Worm (Caenorhabditis elegans) whole organism, young adult: ENCODE measurements around the gene Y7A5A.3.

Experiments
- B0261.1 ChIP-seq: sonication (generic microtip); optimal IDR thresholded peaks from 2 replicates; lab custom pipeline; 2016; ENCODE audit warnings: mild to moderate bottlenecking, missing genetic modification characterization, moderate library complexity, missing compliant biosample characterization
- D2030.7 ChIP-seq: fragments of 200-800 bp; sonication (Bioruptor generic); IDR thresholded peaks from 2 replicates; pipeline ENCODE4 v1.3.6; 2022; ENCODE audit warnings: missing genetic modification reagents, missing genetic modification characterization, missing compliant biosample characterization
- F23B12.7 ChIP-seq: sonication (generic microtip); optimal IDR thresholded peaks from 2 replicates; lab custom pipeline; 2017; ENCODE audit warnings: missing genetic modification characterization, mild to moderate bottlenecking, missing compliant biosample characterization, antibody characterized with exemption, moderate library complexity; ENCODE audit not compliant: insufficient read depth
- F37B4.10 ChIP-seq: fragments of 200-800 bp; sonication (Bioruptor generic); IDR thresholded peaks from 2 replicates; pipeline ENCODE4 v1.3.6; 2022; ENCODE audit warnings: missing genetic modification characterization, missing compliant biosample characterization
- F55B11.4 ChIP-seq: sonication (generic microtip); optimal IDR thresholded peaks from 2 replicates; lab custom pipeline; 2016; ENCODE audit warnings: missing compliant biosample characterization, missing genetic modification characterization, borderline replicate concordance; ENCODE audit not compliant: insufficient read depth
- Y56A3A.18 ChIP-seq: fragments of 200-800 bp; sonication (Bioruptor generic); IDR thresholded peaks from 2 replicates; pipeline ENCODE4 v1.3.6; 2022; ENCODE audit warnings: missing genetic modification reagents, missing genetic modification characterization, missing compliant biosample characterization
- ZK185.1 ChIP-seq: sonication (generic microtip); optimal IDR thresholded peaks from 2 replicates; lab custom pipeline; 2016; ENCODE audit warnings: mild to moderate bottlenecking, missing genetic modification characterization, missing compliant biosample characterization; ENCODE audit not compliant: poor library complexity, severe bottlenecking
- akir-1 ChIP-seq: fragments of 200-800 bp; sonication (Bioruptor generic); optimal IDR thresholded peaks from 2 replicates; lab custom pipeline; 2018; ENCODE audit warnings: mild to moderate bottlenecking, missing genetic modification characterization, moderate library complexity, missing compliant biosample characterization
- aptf-3 ChIP-seq: fragments of 200-800 bp; sonication (Bioruptor generic); IDR thresholded peaks from 2 replicates; pipeline ENCODE4 v1.3.6; 2022; ENCODE audit warnings: missing genetic modification characterization, missing compliant biosample characterization
- attf-6 ChIP-seq: fragments of 200-800 bp; sonication (Bioruptor generic); IDR thresholded peaks from 2 replicates; pipeline ENCODE4 v1.3.6; 2022; ENCODE audit warnings: missing genetic modification reagents, missing genetic modification characterization, missing compliant biosample characterization
- bed-2 ChIP-seq: fragments of 200-800 bp; sonication (Bioruptor generic); IDR thresholded peaks from 2 replicates; pipeline ENCODE4 v1.3.6; 2022; ENCODE audit warnings: missing genetic modification reagents, missing genetic modification characterization, missing compliant biosample characterization
- ccch-3 ChIP-seq: fragments of 200-800 bp; sonication (Bioruptor generic); optimal IDR thresholded peaks from 2 replicates; lab custom pipeline; 2018; ENCODE audit warnings: mild to moderate bottlenecking, missing genetic modification characterization, missing compliant biosample characterization
- ceh-100 ChIP-seq: fragments of 200-800 bp; sonication (Bioruptor generic); IDR thresholded peaks from 2 replicates; pipeline ENCODE4 v1.3.6; 2022; ENCODE audit warnings: missing genetic modification reagents, missing genetic modification characterization, missing compliant biosample characterization
- ceh-58 ChIP-seq: fragments of 200-800 bp; sonication (Bioruptor generic); IDR thresholded peaks from 2 replicates; pipeline ENCODE4 v1.3.6; 2022; ENCODE audit warnings: missing genetic modification characterization, missing compliant biosample characterization
- ceh-79 ChIP-seq: sonication (generic microtip); optimal IDR thresholded peaks from 2 replicates; lab custom pipeline; 2017; ENCODE audit warnings: mild to moderate bottlenecking, missing genetic modification characterization, missing compliant biosample characterization
- ceh-91 ChIP-seq: fragments of 200-800 bp; sonication (Bioruptor generic); IDR thresholded peaks from 2 replicates; pipeline ENCODE4 v1.3.6; 2022; ENCODE audit warnings: missing genetic modification reagents, missing genetic modification characterization, missing compliant biosample characterization
- gei-17 ChIP-seq: fragments of 200-800 bp; sonication (Bioruptor generic); optimal IDR thresholded peaks from 2 replicates; lab custom pipeline; 2018; ENCODE audit warnings: mild to moderate bottlenecking, missing genetic modification characterization, missing compliant biosample characterization
- hlh-12 ChIP-seq: sonication (generic microtip); optimal IDR thresholded peaks from 2 replicates; lab custom pipeline; 2016; ENCODE audit warnings: missing genetic modification characterization, missing compliant biosample characterization
- hmg-1.2 ChIP-seq: fragments of 200-800 bp; sonication (Bioruptor generic); IDR thresholded peaks from 2 replicates; pipeline ENCODE4 v1.3.6; 2022; ENCODE audit warnings: missing genetic modification reagents, missing genetic modification characterization, missing compliant biosample characterization
- let-526 ChIP-seq: fragments of 200-800 bp; sonication (Bioruptor generic); IDR thresholded peaks from 2 replicates; pipeline ENCODE4 v1.3.6; 2022; ENCODE audit warnings: missing genetic modification reagents, missing genetic modification characterization, missing compliant biosample characterization
- lin-26 ChIP-seq: fragments of 200-800 bp; sonication (Bioruptor generic); IDR thresholded peaks from 2 replicates; pipeline ENCODE4 v1.3.6; 2022; ENCODE audit warnings: missing genetic modification reagents, missing genetic modification characterization, missing compliant biosample characterization
- lin-40 ChIP-seq: sonication (generic microtip); optimal IDR thresholded peaks from 2 replicates; lab custom pipeline; 2016; ENCODE audit warnings: missing genetic modification characterization, mild to moderate bottlenecking, missing compliant biosample characterization, missing genotype, missing genetic modification reagents
- lsl-1 ChIP-seq: fragments of 200-800 bp; sonication (Bioruptor generic); optimal IDR thresholded peaks from 2 replicates; lab custom pipeline; 2018; ENCODE audit warnings: mild to moderate bottlenecking, missing genetic modification characterization, moderate library complexity, missing compliant biosample characterization
- lsy-27 ChIP-seq: sonication (generic microtip); optimal IDR thresholded peaks from 2 replicates; lab custom pipeline; 2017; ENCODE audit warnings: missing genetic modification characterization, mild to moderate bottlenecking, missing compliant biosample characterization, antibody characterized with exemption, missing genotype, borderline replicate concordance; ENCODE audit not compliant: insufficient read depth
- madf-8 ChIP-seq: fragments of 200-800 bp; sonication (Bioruptor generic); conservative IDR thresholded peaks from 2 replicates; pipeline ENCODE4 v1.3.6; 2022; ENCODE audit warnings: missing genetic modification reagents, missing genetic modification characterization, missing compliant biosample characterization
- mcd-1 ChIP-seq: fragments of 200-800 bp; sonication (Bioruptor generic); IDR thresholded peaks from 2 replicates; pipeline ENCODE4 v1.3.6; 2022; ENCODE audit warnings: missing genetic modification reagents, missing genetic modification characterization, missing compliant biosample characterization
- mes-4 ChIP-seq: sonication (generic microtip); optimal IDR thresholded peaks from 2 replicates; lab custom pipeline; 2016; ENCODE audit warnings: missing genotype, missing genetic modification characterization, missing compliant biosample characterization
- mxl-1 ChIP-seq: sonication (generic microtip); optimal IDR thresholded peaks from 2 replicates; lab custom pipeline; 2016; ENCODE audit warnings: missing genetic modification characterization, missing compliant biosample characterization
- nfyb-1 ChIP-seq: fragments of 200-800 bp; sonication (Bioruptor generic); IDR thresholded peaks from 2 replicates; pipeline ENCODE4 v1.3.6; 2022; ENCODE audit warnings: missing genetic modification reagents, missing genetic modification characterization, missing compliant biosample characterization
- nhr-27 ChIP-seq: fragments of 200-800 bp; sonication (Bioruptor generic); optimal IDR thresholded peaks from 2 replicates; lab custom pipeline; 2018; ENCODE audit warnings: mild to moderate bottlenecking, missing genetic modification characterization, moderate library complexity, missing compliant biosample characterization
- nhr-90 ChIP-seq: sonication (generic microtip); optimal IDR thresholded peaks from 2 replicates; lab custom pipeline; 2016; ENCODE audit warnings: missing genotype, mild to moderate bottlenecking, missing genetic modification characterization, missing compliant biosample characterization
- rcor-1 ChIP-seq: fragments of 200-800 bp; sonication (Bioruptor generic); IDR thresholded peaks from 2 replicates; pipeline ENCODE4 v1.3.6; 2022; ENCODE audit warnings: missing genetic modification reagents, missing genetic modification characterization, missing compliant biosample characterization
- rpc-1 ChIP-seq, 2 experiments: fragments of 150-350 bp in 1 of 2; sonication (generic microtip) in 1 of 2; optimal IDR thresholded peaks; 2 replicates each; lab custom pipeline; 2014 to 2018; ENCODE audit warnings: missing biosample characterization in 1 of 2, missing genetic modification characterization in 1 of 2, missing genetic modification reagents in 1 of 2, missing genotype in 1 of 2
- sdz-38 ChIP-seq: sonication (generic microtip); optimal IDR thresholded peaks from 2 replicates; lab custom pipeline; 2016; ENCODE audit warnings: missing genotype, missing genetic modification characterization, missing compliant biosample characterization
- snpc-4 ChIP-seq, 5 experiments: fragments of 150-350 bp in 1 of 5; sonication (generic microtip) in 4 of 5; optimal IDR thresholded peaks; 2 replicates each; lab custom pipeline; 2014 to 2018; ENCODE audit warnings: missing genetic modification characterization in 5 of 5, missing biosample characterization in 3 of 5, antibody characterized with exemption in 2 of 5, mild to moderate bottlenecking in 2 of 5, missing compliant biosample characterization in 2 of 5, missing genotype in 2 of 5, moderate library complexity in 2 of 5, missing genetic modification reagents in 1 of 5
- sptf-2 ChIP-seq: fragments of 200-800 bp; sonication (Bioruptor generic); optimal IDR thresholded peaks from 2 replicates; lab custom pipeline; 2018; ENCODE audit warnings: mild to moderate bottlenecking, missing genetic modification characterization, missing compliant biosample characterization
- tbp1 ChIP-seq: fragments of 200-800 bp; sonication (Bioruptor generic); optimal IDR thresholded peaks from 2 replicates; lab custom pipeline; 2018; ENCODE audit warnings: mild to moderate bottlenecking, missing genetic modification characterization, missing compliant biosample characterization
- tbx-9 ChIP-seq: sonication (generic microtip); optimal IDR thresholded peaks from 2 replicates; lab custom pipeline; 2016; ENCODE audit warnings: borderline replicate concordance, missing genetic modification characterization, inconsistent platforms, missing compliant biosample characterization
- zim-3 ChIP-seq: sonication (generic microtip); optimal IDR thresholded peaks from 2 replicates; lab custom pipeline; 2017; ENCODE audit warnings: mild to moderate bottlenecking, missing genetic modification characterization, moderate library complexity, missing compliant biosample characterization
- ztf-22 ChIP-seq: fragments of 200-800 bp; sonication (Bioruptor generic); optimal IDR thresholded peaks from 2 replicates; lab custom pipeline; 2018; ENCODE audit warnings: mild to moderate bottlenecking, missing genetic modification characterization, moderate library complexity, missing compliant biosample characterization
- ztf-26 ChIP-seq: sonication (generic microtip); optimal IDR thresholded peaks from 2 replicates; lab custom pipeline; 2017; ENCODE audit warnings: missing genetic modification characterization, missing compliant biosample characterization
- ztf-28 ChIP-seq: fragments of 200-800 bp; sonication (Bioruptor generic); IDR thresholded peaks from 2 replicates; pipeline ENCODE4 v1.3.6; 2022; ENCODE audit warnings: missing genetic modification reagents, missing genetic modification characterization, missing compliant biosample characterization

The Y7A5A.3 gene

DNA sequence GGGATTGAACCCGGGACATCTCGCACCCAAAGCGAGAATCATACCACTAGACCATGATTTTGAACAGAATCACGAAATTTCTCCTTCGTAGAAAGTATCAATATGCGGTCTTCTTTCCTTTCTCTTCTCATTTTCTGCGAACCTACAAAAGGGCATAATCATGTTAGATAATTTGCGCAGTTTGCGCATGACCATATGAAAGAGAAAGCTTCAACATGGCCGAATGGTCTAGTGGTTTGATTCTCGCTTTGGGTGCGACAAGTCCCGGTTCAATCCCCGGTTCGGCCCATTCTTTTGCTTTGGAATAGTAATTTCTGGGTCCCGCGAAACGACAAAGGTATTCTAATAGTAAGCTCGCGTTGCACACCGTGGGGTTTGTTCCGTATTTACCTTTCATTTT, 36.7 kb downstream of the Y7A5A.3 start:
- no peak for TF ChIP-seq F37B4.10
- TF ChIP-seq bed-2 (GFP tag; lab: Robert Waterston, UW): no peak
- peak; percentile 61 for TF ChIP-seq rpc-1 (optimal IDR thresholded peaks at IDR 0.05; lab: Kevin White, UChicago)
- TF ChIP-seq rpc-1 (tag; optimal IDR thresholded peaks at IDR 0.05; lab: Kevin White, UChicago): peak; percentile 69
- no peak for TF ChIP-seq zim-3 (tag; lab: Kevin White, UChicago)
- TF ChIP-seq tbx-9 (tag; lab: Kevin White, UChicago): no peak
- TF ChIP-seq akir-1 (GFP tag; lab: Kevin White, UChicago): no peak
- peak; percentile 10; the same call in 1 of the 2 replicates for TF ChIP-seq madf-8 (GFP tag; lab: Robert Waterston, UW)
- TF ChIP-seq mes-4 (tag; lab: Kevin White, UChicago): no peak
- peak; percentile 72 for TF ChIP-seq nfyb-1
- TF ChIP-seq hmg-1.2 (GFP tag; lab: Robert Waterston, UW): peak; percentile 36
- no peak for TF ChIP-seq snpc-4 (GFP tag; optimal IDR thresholded peaks at IDR 0.05; lab: Kevin White, UChicago)
- peak in 2 of 4 experiments; percentile 11 to 54 for TF ChIP-seq snpc-4 (tag; optimal IDR thresholded peaks at IDR 0.05; lab: Kevin White, UChicago)
- TF ChIP-seq hlh-12 (tag; lab: Kevin White, UChicago): no peak
- TF ChIP-seq mcd-1 (GFP tag; lab: Robert Waterston, UW): 0 out of 2 replicates have a peak, but pooled peaks have one; percentile 17
- peak; percentile 36; the same call in 1 of the 2 replicates for TF ChIP-seq D2030.7 (GFP tag; lab: Robert Waterston, UW)
- TF ChIP-seq lsy-27 (tag; lab: Kevin White, UChicago): no peak
- TF ChIP-seq lsl-1 (GFP tag; lab: Kevin White, UChicago): no peak
- no peak for TF ChIP-seq let-526 (GFP tag; lab: Robert Waterston, UW)
- TF ChIP-seq ccch-3: no peak
- no peak for TF ChIP-seq ztf-22 (GFP tag; lab: Kevin White, UChicago)
- 0 out of 2 replicates have a peak, but pooled peaks have one; percentile 10 for TF ChIP-seq ceh-100 (GFP tag; lab: Robert Waterston, UW)
- TF ChIP-seq F55B11.4: no peak
- TF ChIP-seq ceh-58 (GFP tag; lab: Robert Waterston, UW): no peak
- TF ChIP-seq tbp1 (GFP tag; lab: Kevin White, UChicago): peak; percentile 80
- TF ChIP-seq rcor-1 (GFP tag; lab: Robert Waterston, UW): 0 out of 2 replicates have a peak, but pooled peaks have one; percentile 34
- TF ChIP-seq aptf-3: no peak
- peak; percentile 41 for TF ChIP-seq attf-6 (GFP tag; lab: Robert Waterston, UW)
- peak; percentile 35; the same call in 1 of the 2 replicates for TF ChIP-seq lin-26 (GFP tag; lab: Robert Waterston, UW)
- TF ChIP-seq Y56A3A.18 (GFP tag; lab: Robert Waterston, UW): 0 out of 2 replicates have a peak, but pooled peaks have one; percentile 40
- TF ChIP-seq nhr-90 (tag; lab: Kevin White, UChicago): no peak
- TF ChIP-seq ceh-91: no peak
- TF ChIP-seq nhr-27 (tag; lab: Kevin White, UChicago): no peak
- no peak for TF ChIP-seq gei-17 (GFP tag; lab: Kevin White, UChicago)
- peak; percentile 56 for TF ChIP-seq ZK185.1 (tag; lab: Kevin White, UChicago)
- TF ChIP-seq ztf-28: no peak
- no peak for TF ChIP-seq mxl-1 (tag; lab: Kevin White, UChicago)
- TF ChIP-seq ztf-26 (tag; lab: Kevin White, UChicago): peak; percentile 14
- TF ChIP-seq sdz-38 (tag; lab: Kevin White, UChicago): no peak
- TF ChIP-seq B0261.1 (tag; lab: Kevin White, UChicago): peak; percentile 60
- no peak for TF ChIP-seq sptf-2
- TF ChIP-seq ceh-79 (tag; lab: Kevin White, UChicago): no peak
- peak; percentile 9 for TF ChIP-seq lin-40 (tag; lab: Kevin White, UChicago)
- TF ChIP-seq F23B12.7 (tag; lab: Kevin White, UChicago): no peak
